Worm (Caenorhabditis elegans) whole organism, L4/young adult: Measurements from ENCODE around the gene gtf-2E2.

Source experiments
- W03F9.2 ChIP-seq: fragments of 150-350 bp; optimal IDR thresholded peaks from 2 replicates; lab custom pipeline; 2014; ENCODE audit warnings: missing biosample characterization, missing genetic modification characterization
- dao-5 ChIP-seq: sonication (generic microtip); optimal IDR thresholded peaks from 2 replicates; lab custom pipeline; 2016; ENCODE audit warnings: missing genotype, missing genetic modification characterization, moderate library complexity, missing compliant biosample characterization
- him-1 ChIP-seq: sonication (generic microtip); optimal IDR thresholded peaks from 2 replicates; lab custom pipeline; 2016; ENCODE audit warnings: missing genotype, missing genetic modification reagents, missing genetic modification characterization, missing compliant biosample characterization

Gene gtf-2E2

DNA sequence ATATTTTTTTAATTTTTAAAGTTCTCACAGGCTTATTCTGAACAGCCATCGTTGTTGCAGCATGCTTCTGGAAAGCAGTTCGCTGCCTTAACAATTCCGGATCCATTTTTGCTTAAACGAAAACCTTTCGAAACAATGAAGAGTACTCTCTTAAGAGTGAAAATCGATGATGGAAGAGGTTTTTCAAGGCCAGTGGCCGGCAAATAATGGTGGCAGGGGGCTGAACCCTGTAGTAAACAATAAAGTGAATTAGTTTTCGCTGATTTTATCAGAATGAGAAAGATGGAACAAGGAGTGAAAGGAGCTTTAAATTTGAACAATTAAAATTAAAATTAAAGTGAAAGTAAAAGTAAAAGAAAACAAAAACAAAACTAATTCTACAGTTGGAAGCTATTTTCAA lies at the start of gene gtf-2E2:
Gene gtf-2E2, minus strand, starts transcription at position 111 of the 400 bp plus-strand sequence.
- TF ChIP-seq him-1 (no peak), dao-5 (tag; lab: Kevin White, UChicago) (no peak), W03F9.2 (no peak)

DNA sequence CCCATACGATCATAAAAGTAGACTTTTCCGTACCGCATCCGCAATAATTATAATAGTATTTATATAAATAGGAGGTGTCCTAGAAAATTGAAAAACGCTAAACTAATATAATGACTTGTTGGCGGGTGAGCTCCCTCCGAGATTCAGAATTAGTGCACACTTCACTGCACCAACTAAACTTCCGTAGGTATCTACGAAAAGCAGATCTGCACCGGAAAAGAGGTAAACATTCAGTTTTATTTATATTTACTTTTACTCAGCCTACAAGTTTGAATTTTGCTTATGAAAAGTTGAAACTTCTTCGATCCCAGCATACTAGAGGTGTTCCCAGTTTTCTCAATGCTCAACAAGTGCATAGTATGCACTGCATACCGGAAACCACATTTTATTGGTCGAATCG lies 49.7 kb upstream of the gtf-2E2 start, which contains the start of gene F07A11.1:
Gene F07A11.1, minus strand, starts transcription at position 101 of the 400 bp plus-strand sequence.
- no peak for TF ChIP-seq him-1
- no peak for TF ChIP-seq dao-5 (tag; lab: Kevin White, UChicago)
- no peak for TF ChIP-seq W03F9.2

DNA sequence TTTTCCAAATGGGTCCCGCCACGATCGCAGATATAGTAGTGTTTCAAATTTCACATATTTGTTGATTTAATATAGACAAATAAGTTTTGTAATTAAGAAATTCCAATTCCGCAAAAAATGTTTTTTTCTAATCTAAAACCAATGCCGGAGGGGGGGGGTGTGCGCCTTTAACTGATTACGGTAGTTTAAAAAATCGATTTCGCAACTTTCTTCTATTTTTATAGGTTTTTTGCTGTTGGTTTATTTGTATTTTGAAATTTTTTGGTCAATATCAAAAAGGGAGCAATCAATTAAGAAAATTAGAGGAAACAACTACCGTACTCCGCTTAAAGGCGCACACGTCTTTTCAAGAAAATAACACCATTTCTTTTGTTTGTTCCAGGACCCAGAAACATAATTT lies 49.3 kb upstream of the gtf-2E2 start:
- TF ChIP-seq him-1 (no peak), dao-5 (tag; lab: Kevin White, UChicago) (no peak), W03F9.2 (no peak)

DNA sequence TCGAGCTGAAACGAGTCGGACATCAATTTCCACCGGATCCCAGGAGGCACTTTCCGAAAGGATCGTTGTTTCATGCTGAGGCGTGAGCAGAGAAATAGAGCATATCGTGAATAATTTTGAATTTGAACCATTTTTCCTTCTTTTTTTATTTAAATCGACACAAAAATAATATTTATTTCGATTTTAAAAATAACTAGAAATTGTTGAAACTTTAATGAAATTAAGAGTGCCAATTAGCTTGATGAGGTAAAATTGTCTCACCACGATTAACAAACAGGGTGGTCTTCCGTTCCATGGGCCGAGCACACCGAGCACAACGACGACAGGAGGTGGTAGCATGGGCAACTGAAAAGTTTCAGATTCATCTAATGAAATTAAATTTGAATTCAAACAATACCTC lies 46.0 kb upstream of the gtf-2E2 start:
- TF ChIP-seq W03F9.2 (no peak), him-1 (no peak), dao-5 (tag; lab: Kevin White, UChicago) (no peak)

DNA sequence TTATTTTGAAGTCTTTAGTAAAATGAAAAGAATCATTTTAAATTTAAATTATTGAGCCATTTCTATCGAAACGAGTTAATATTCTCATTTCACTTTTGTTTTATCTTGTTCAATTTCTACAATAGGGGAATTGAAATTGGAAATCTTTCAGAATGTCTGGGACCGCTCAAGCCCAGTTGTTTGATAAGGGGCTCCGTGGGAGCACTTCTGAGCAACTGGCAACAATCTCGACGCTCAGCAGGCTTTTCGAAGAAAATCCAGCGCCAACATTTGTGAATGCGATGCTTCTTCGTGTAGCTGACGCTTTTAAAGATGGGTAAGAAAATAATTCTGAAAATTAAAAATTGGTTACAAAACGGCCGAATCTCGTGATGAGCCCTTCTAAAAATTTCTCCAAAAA lies 40.4 kb upstream of the gtf-2E2 start, which contains the start of gene ints-7:
Gene ints-7, plus strand, starts transcription at position 152 of the 400 bp plus-strand sequence.
- TF ChIP-seq W03F9.2 (no peak), dao-5 (tag; lab: Kevin White, UChicago) (no peak), him-1 (no peak)

DNA sequence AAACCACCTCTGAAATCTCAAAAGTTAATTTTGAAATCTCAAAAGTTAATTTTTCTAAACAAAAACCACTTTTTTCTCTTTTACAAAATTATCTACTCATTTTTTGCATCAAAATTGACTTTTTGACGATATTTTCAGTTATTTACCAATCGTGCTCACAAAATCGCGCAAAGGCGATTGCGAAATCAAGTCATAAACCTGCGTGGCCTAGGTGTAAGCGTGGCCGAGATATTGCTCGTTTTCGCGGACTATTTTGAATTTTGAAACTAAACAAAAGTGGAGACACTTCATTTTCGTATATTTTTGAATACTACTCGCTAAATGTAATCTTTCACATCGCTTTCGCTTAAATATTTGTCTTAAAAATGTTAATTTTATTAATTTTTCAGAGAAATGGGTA lies 36.0 kb upstream of the gtf-2E2 start, which contains the start of gene smc-6:
Gene smc-6, plus strand, starts transcription at position 390 of the 400 bp plus-strand sequence.
- no peak for TF ChIP-seq him-1
- no peak for TF ChIP-seq W03F9.2

DNA sequence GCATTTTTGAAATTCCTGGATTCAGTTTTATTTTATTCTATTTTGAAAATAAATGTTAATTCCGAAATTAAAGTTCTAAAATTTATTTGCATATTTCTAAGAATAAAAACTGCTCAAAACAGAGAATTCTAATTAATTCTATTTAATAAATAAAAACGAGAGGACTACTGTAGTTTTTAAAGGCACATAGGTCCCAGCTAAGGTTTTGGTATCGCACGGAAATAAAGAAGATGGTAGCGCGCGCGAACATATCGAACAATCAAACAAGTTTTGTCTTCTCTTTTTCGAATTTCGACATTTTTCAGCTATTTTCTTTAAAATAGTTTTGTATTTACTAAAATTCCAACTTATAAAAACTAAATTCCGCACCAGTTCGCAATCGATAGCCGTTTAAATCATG lies 35.6 kb upstream of the gtf-2E2 start:
- no peak for TF ChIP-seq him-1
- TF ChIP-seq dao-5 (tag; lab: Kevin White, UChicago): no peak
- no peak for TF ChIP-seq W03F9.2

DNA sequence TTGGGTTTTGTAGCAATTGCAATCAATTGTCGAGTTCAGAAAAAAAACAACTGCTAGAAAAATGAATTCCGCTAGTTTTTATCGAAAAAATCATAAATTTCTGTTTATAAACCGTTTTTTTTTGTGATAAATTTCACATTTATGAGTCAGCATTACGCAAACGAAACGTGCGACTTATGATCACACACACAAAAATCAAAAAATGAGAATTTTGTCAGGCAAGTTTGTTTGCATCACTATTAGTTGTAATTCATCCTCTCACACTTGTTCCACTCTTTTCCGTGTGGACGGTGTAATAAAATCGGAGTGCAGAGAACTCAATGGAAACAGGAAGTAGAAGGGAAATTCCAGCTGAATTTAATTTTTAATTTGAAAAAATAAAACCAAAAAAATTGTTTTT lies 35.1 kb upstream of the gtf-2E2 start, which contains the start of gene pcs-1:
Gene pcs-1, minus strand, starts transcription at position 344 of the 400 bp plus-strand sequence.
- TF ChIP-seq him-1: no peak

DNA sequence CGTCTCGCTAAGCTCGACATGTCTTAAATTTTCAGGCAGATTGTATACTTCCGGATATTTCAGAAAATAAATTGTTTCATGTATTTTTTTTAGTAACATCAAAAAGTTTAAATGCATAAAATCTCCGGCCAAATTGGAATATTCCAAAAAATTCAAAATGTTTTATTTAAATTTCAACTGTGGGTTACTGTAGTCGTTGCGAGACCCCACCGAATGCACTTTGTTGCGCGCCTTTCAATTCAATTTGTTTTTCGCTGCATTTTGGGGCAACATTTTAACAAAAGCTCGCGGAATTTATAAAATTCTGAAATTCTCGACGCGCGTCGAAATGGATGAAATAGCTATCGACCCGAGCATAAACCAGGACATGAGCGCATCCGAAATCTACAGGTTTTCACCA lies 30.6 kb upstream of the gtf-2E2 start, which contains the start of gene F54D5.2:
Gene F54D5.2, plus strand, starts transcription at position 237 of the 400 bp plus-strand sequence.
- TF ChIP-seq W03F9.2: no peak
- no peak for TF ChIP-seq him-1
- TF ChIP-seq dao-5 (tag; lab: Kevin White, UChicago): no peak

DNA sequence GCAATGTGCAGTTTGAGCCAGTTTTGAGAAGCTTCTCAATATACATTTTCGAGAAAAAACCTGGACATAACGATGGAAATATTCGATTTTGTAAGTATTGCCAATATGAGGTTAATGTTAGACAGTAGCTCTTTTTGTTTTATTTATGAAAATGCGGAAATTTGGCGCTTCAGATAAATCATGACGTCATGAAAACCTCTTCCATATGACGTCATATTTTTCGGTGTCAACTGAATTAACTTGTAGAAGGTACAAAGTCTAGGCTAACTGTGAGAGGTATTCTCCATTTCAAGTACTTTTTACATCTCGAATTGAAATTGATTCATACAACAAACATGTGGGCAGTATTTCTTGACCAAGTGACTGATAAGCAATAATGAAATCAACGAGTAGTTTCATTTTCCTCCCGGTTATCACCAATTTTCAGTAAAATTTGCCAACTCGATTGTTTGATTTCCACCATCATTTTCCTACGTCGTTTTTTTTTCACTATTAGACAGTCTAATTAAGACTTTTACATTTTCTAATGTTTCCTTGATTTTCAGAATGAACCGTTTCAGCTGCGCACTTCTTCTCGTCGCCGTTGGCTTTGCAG lies 29.1 kb upstream of the gtf-2E2 start, which contains the start of gene F54D5.3:
Gene F54D5.3, plus strand, starts transcription at position 546 of the 595 bp plus-strand sequence.
- TF ChIP-seq W03F9.2: no peak
- TF ChIP-seq him-1: no peak

DNA sequence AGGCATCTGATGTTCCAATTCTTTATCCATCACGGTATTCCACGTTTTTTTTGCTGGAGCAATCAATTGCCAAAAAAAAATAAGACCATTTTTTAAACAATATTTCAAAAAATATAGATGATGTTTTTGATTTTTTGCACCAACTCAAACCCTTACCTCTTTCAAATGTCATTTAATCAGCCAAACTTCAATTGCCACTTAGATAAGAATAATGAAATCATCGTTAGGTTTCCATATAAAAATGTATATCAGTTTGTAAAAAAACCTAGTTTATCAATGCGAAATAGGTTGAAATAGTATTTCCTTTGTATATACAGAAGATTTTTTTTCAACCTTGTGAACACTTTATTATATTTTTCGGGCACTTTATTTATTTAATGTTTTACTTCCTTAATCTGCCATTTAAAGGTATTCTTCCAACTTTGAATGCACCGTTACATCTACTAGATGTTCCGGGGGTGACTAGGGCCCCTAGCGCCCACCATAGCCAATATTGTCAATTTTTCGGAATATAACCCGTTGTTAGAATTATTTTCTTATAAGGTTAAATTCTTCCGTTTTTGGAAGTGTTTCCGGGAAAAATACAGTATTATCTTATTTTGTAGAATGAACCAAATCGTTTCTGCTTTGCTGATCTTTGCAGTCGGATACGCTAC lies 27.0 kb upstream of the gtf-2E2 start, which contains the start of the genes F54D5.23 and F54D5.4:
Gene F54D5.23, minus strand, starts transcription at position 75 of the 656 bp plus-strand sequence.
Gene F54D5.4, plus strand, starts transcription at position 606 of the 656 bp plus-strand sequence.
- no peak for TF ChIP-seq him-1
- TF ChIP-seq dao-5 (tag; lab: Kevin White, UChicago): no peak
- no peak for TF ChIP-seq W03F9.2

DNA sequence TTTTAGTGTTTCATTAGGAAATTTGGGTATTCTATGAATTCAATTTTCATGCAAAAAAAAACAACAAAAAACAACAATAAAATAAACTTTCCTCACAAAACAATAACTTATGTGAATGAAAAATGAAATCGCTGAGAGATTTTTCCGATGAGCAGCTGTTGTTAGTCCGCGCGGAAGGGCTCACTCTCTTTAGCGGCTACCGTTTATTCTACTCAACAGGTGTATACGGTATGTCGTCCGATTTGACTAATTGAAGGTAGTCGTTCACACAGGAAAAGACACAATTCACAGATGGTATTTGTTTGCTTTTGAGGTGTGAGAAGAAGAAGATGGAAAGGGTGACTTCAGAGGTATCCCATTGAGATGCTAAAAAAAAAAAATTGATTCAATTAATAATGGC lies 26.4 kb upstream of the gtf-2E2 start:
- TF ChIP-seq dao-5 (tag; lab: Kevin White, UChicago): no peak
- TF ChIP-seq him-1: no peak
- no peak for TF ChIP-seq W03F9.2

DNA sequence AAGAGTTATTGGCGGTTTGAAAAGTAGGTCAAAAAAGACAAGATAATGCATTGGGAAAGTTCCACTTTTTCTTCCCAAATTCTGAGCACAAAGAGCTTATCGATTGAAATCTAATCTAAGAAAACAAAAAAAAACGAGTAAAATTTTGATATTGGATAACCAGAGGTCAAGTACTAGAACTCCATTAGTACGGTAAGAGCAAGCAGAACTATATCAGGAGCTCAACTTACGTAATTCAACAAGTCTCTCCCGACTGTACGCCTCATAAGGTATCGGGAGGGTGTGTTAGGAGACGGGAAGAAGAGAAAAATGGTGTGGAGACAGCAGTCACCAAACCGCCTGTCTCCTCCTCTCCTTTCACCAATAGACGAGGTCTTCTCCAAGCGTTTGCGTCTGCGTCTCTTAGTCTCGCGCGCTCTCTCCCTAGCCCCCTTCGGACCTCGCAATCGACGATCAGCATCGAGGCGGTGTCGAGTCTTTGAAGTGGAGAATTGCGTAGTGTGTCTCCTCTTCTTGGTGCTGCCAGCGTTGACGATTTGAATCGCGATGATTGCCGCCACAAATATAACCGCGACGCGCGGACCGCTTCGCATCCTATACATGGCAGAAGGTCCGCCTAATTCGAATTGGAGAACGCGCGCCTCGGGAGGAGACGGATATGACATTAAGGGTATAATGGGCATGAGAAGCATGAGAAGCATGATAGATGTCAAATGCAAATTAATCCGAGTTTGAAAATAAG lies 24.8 kb upstream of the gtf-2E2 start, which contains the start of gene F54D5.5:
Gene F54D5.5, minus strand, starts transcription at position 51 of the 742 bp plus-strand sequence.
- TF ChIP-seq W03F9.2: no peak

DNA sequence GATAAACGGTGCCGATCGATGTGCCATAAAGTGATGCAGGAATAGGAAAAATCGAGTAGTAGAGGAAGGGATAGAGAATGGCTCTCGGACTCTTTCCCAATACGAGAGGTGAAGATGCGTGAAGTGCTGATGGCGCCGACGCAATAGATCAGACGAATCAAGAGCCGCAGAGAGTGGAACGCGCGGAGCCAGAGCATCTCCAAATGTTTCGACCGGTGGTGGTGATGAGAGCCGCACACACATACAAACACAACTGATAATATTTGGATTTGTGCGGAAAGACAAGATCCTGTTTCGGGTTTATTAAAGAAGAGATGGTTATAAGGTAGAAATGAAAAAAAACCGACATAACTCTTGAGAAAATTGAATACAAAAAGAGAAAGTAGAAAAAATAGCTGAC lies 21.8 kb upstream of the gtf-2E2 start, which contains the start of gene F54D5.15:
Gene F54D5.15, minus strand, starts transcription at position 101 of the 400 bp plus-strand sequence.
- no peak for TF ChIP-seq him-1
- TF ChIP-seq W03F9.2: no peak
- no peak for TF ChIP-seq dao-5 (tag; lab: Kevin White, UChicago)

DNA sequence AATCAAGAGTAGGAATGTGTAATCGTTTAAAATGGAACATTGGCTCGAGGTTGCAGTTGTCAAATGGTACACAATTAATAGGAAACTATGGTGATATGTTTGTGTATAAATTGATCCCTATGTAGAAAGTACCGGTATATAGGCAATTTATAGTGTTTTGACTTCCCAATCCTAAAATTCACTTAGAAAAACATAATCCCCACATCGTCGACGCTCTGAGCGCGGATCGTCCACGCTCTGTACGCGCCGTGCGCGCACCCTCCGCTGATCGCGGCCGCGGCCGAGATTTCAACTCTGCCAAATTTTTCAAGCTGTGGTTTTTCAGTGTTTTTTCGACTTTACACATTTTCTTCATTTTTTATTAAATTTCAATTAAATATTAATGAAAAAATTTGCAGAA lies 14.0 kb upstream of the gtf-2E2 start, which contains the start of gene F54D5.17:
Gene F54D5.17, plus strand, starts transcription at position 301 of the 400 bp plus-strand sequence.
- TF ChIP-seq dao-5 (tag; lab: Kevin White, UChicago) (no peak), W03F9.2 (no peak), him-1 (no peak)
